Fruit fly (Drosophila melanogaster) whole organism, wandering third instar larva: Measurements from ENCODE around the gene CG17754.

Experiments used
- Dif ChIP-seq: fragments of 200-275, 200-300 bp; sonication (Bioruptor generic); optimal IDR thresholded peaks from 2 replicates; lab custom pipeline; 2018; ENCODE audit warnings: missing biosample characterization, missing genetic modification characterization; ENCODE audit not compliant: partially characterized antibody
- dl ChIP-seq, 2 experiments: fragments of 175-275, 200-275 bp in 1 of 2; fragments of 200-275 bp in 1 of 2; sonication (Bioruptor generic); optimal IDR thresholded peaks; lab custom pipeline; 2018; ENCODE audit warnings: mild to moderate bottlenecking in 2 of 2, missing biosample characterization in 2 of 2, missing genetic modification characterization in 2 of 2, moderate library complexity in 2 of 2; ENCODE audit not compliant: partially characterized antibody in 2 of 2, insufficient read depth in 1 of 2
- h ChIP-seq: fragments of 200-800 bp; sonication (Bioruptor generic); optimal IDR thresholded peaks from 3 replicates; lab custom pipeline; 2016; ENCODE audit warnings: missing biosample characterization, mild to moderate bottlenecking, missing genetic modification characterization
- psq ChIP-seq: fragments of 200-800 bp; sonication (Bioruptor generic); optimal IDR thresholded peaks from 3 replicates; lab custom pipeline; 2017; ENCODE audit warnings: missing biosample characterization, mild to moderate bottlenecking, missing genetic modification characterization, moderate library complexity
- usp ChIP-seq: fragments of >200 bp; optimal IDR thresholded peaks from 2 replicates; lab custom pipeline; 2017; ENCODE audit warnings: missing biosample characterization, missing genetic modification characterization

- TF ChIP-seq psq (GFP tag; lab: Kevin White, UChicago) (no peak), Dif (GFP tag; lab: Kevin White, UChicago) (no peak), h (no peak), usp (no peak), dl (GFP tag; optimal IDR thresholded peaks at IDR 0.05; lab: Kevin White, UChicago; ENCODE audit: insufficient read depth in 1 of 2, partially characterized antibody in 2 of 2) (no peak)
These were observed 22.7 kb downstream of the CG17754 start, which contains the start of the genes Cfp1 and Aladin for dm6 chrX:9272830-9273507.
